Fruit fly (Drosophila melanogaster) whole organism, embryonic: ENCODE results near the gene tbrd-1.

ENCODE experiments used
- Abd-B ChIP-seq: fragments of 200-800 bp; sonication (Bioruptor generic); optimal IDR thresholded peaks from 2 replicates; lab custom pipeline; 2018; ENCODE audit warnings: missing biosample characterization, mild to moderate bottlenecking, missing genetic modification characterization, moderate library complexity
- Atf3 ChIP-seq: fragments of 200-800 bp; sonication (Bioruptor generic); optimal IDR thresholded peaks from 3 replicates; lab custom pipeline; 2016; ENCODE audit warnings: missing biosample characterization, missing genetic modification characterization
- B-H2 ChIP-seq: fragments of 200-800 bp; sonication (Bioruptor generic); optimal IDR thresholded peaks from 2 replicates; lab custom pipeline; 2018; ENCODE audit warnings: missing biosample characterization, mild to moderate bottlenecking, missing genetic modification characterization
- Blimp-1 ChIP-seq: fragments of 200-800 bp; sonication (Bioruptor generic); optimal IDR thresholded peaks from 3 replicates; lab custom pipeline; 2018; ENCODE audit warnings: missing biosample characterization, missing genetic modification characterization, mild to moderate bottlenecking, moderate library complexity, missing genetic modification reagents
- CG10565 ChIP-seq: fragments of 200-800 bp; sonication (Bioruptor generic); optimal IDR thresholded peaks from 3 replicates; lab custom pipeline; 2016; ENCODE audit warnings: missing biosample characterization, mild to moderate bottlenecking, missing genetic modification characterization
- CG10959 ChIP-seq: fragments of 200-800 bp; sonication (Bioruptor generic); IDR thresholded peaks from 2 replicates; pipeline ENCODE4 v1.3.6; 2022; ENCODE audit warnings: missing biosample characterization, missing genetic modification characterization
- CG12236 ChIP-seq: fragments of 200-800 bp; sonication (Bioruptor generic); optimal IDR thresholded peaks from 2 replicates; lab custom pipeline; 2016; ENCODE audit warnings: missing biosample characterization, missing genetic modification characterization
- CG13894 ChIP-seq: fragments of 200-800 bp; sonication (Bioruptor generic); optimal IDR thresholded peaks from 3 replicates; lab custom pipeline; 2018; ENCODE audit warnings: missing biosample characterization, mild to moderate bottlenecking, missing genetic modification characterization, moderate library complexity
- CG15479 ChIP-seq: fragments of 200-800 bp; sonication (Bioruptor generic); optimal IDR thresholded peaks from 3 replicates; lab custom pipeline; 2019; ENCODE audit warnings: missing biosample characterization, mild to moderate bottlenecking, missing genetic modification characterization, moderate library complexity
- CG1647 ChIP-seq: fragments of 200-800 bp; sonication (Bioruptor generic); optimal IDR thresholded peaks from 3 replicates; lab custom pipeline; 2016; ENCODE audit warnings: missing biosample characterization, missing genetic modification characterization
- CG17328 ChIP-seq: fragments of 200-800 bp; sonication (Bioruptor generic); IDR thresholded peaks from 2 replicates; pipeline ENCODE4 v1.3.6; 2022; ENCODE audit warnings: missing biosample characterization, missing genetic modification characterization
- CG1792 ChIP-seq: fragments of 200-800 bp; sonication (Bioruptor generic); optimal IDR thresholded peaks from 2 replicates; lab custom pipeline; 2016; ENCODE audit warnings: missing biosample characterization, missing genetic modification characterization
- CG18599 ChIP-seq: fragments of 200-800 bp; sonication (Bioruptor generic); optimal IDR thresholded peaks from 3 replicates; lab custom pipeline; 2017; ENCODE audit warnings: missing biosample characterization, missing genetic modification characterization, mild to moderate bottlenecking, moderate library complexity, missing genetic modification reagents
- CG30403 ChIP-seq: fragments of 200-800 bp; sonication (Bioruptor generic); optimal IDR thresholded peaks from 3 replicates; lab custom pipeline; 2016; ENCODE audit warnings: missing biosample characterization, missing genetic modification characterization
- CG31224 ChIP-seq: fragments of 200-800 bp; sonication (Bioruptor generic); IDR thresholded peaks from 2 replicates; pipeline ENCODE4 v1.3.6; 2022; ENCODE audit warnings: missing biosample characterization, missing genetic modification characterization
- CG3847 ChIP-seq: fragments of 200-800 bp; sonication (Bioruptor generic); IDR thresholded peaks from 2 replicates; pipeline ENCODE4 v1.3.6; 2022; ENCODE audit warnings: missing biosample characterization, missing genetic modification characterization
- CG4617 ChIP-seq: fragments of 200-800 bp; sonication (Bioruptor generic); optimal IDR thresholded peaks from 3 replicates; lab custom pipeline; 2016; ENCODE audit warnings: missing biosample characterization, missing genetic modification characterization, borderline replicate concordance
- CG4820 ChIP-seq: fragments of 200-800 bp; sonication (Bioruptor generic); optimal IDR thresholded peaks from 3 replicates; lab custom pipeline; 2016; ENCODE audit warnings: missing biosample characterization, missing genetic modification characterization
- CG6813 ChIP-seq: fragments of 200-800 bp; sonication (Bioruptor generic); optimal IDR thresholded peaks from 2 replicates; lab custom pipeline; 2017; ENCODE audit warnings: missing biosample characterization, missing genetic modification characterization, mild to moderate bottlenecking, moderate library complexity, missing genetic modification reagents
- CG7271 ChIP-seq: fragments of 200-800 bp; sonication (Bioruptor generic); optimal IDR thresholded peaks from 2 replicates; lab custom pipeline; 2018; ENCODE audit warnings: missing biosample characterization, mild to moderate bottlenecking, missing genetic modification characterization, moderate library complexity
- CG7357 ChIP-seq: fragments of 200-800 bp; sonication (Bioruptor generic); IDR thresholded peaks from 3 replicates; pipeline ENCODE4 v1.3.6; 2022; ENCODE audit warnings: missing biosample characterization, missing genetic modification characterization
- CG7963 ChIP-seq: fragments of 200-800 bp; sonication (Bioruptor generic); IDR thresholded peaks from 3 replicates; pipeline ENCODE4 v1.3.6; 2022; ENCODE audit warnings: missing biosample characterization, missing genetic modification characterization; ENCODE audit not compliant: partially characterized antibody
- CG8924 ChIP-seq: fragments of 200-800 bp; optimal IDR thresholded peaks from 3 replicates; lab custom pipeline; 2019; ENCODE audit warnings: missing biosample characterization, mild to moderate bottlenecking, missing genetic modification characterization, moderate library complexity
- CG9437 ChIP-seq: fragments of 200-800 bp; sonication (Bioruptor generic); optimal IDR thresholded peaks from 2 replicates; lab custom pipeline; 2018; ENCODE audit warnings: missing biosample characterization, mild to moderate bottlenecking, missing genetic modification characterization
- Chrac-16 ChIP-seq: fragments of 200-800 bp; sonication (Bioruptor generic); optimal IDR thresholded peaks from 3 replicates; lab custom pipeline; 2016; ENCODE audit warnings: missing biosample characterization, missing genetic modification characterization
- CoRest ChIP-seq: fragments of 200-800 bp; sonication (Bioruptor generic); optimal IDR thresholded peaks from 3 replicates; lab custom pipeline; 2018; ENCODE audit warnings: missing biosample characterization, mild to moderate bottlenecking, missing genetic modification characterization, moderate library complexity
- CrebB ChIP-seq: fragments of 200-800 bp; sonication (Bioruptor generic); optimal IDR thresholded peaks from 3 replicates; lab custom pipeline; 2018; ENCODE audit warnings: missing biosample characterization, mild to moderate bottlenecking, missing genetic modification characterization
- Dip2 ChIP-seq: fragments of 200-800 bp; sonication (Bioruptor generic); IDR thresholded peaks from 2 replicates; pipeline ENCODE4 v1.3.6; 2022; ENCODE audit warnings: missing biosample characterization, missing genetic modification characterization
- Doc3 ChIP-seq: fragments of 200-800 bp; sonication (Bioruptor generic); IDR thresholded peaks from 3 replicates; pipeline ENCODE4 v1.3.6; 2022; ENCODE audit warnings: missing biosample characterization, missing genetic modification characterization; ENCODE audit not compliant: partially characterized antibody
- E2f2 ChIP-seq: fragments of 200-800 bp; sonication (Bioruptor generic); IDR thresholded peaks from 2 replicates; pipeline ENCODE4 v1.3.6; 2022; ENCODE audit warnings: missing biosample characterization, missing genetic modification characterization
- Eip74EF ChIP-seq, 2 experiments: fragments of 200-800 bp in 1 of 2; fragments of >200 bp in 1 of 2; sonication (Bioruptor generic) in 1 of 2; optimal IDR thresholded peaks; 2 replicates each; lab custom pipeline; 2017 to 2019; ENCODE audit warnings: missing biosample characterization in 2 of 2, missing genetic modification characterization in 2 of 2, mild to moderate bottlenecking in 1 of 2, moderate library complexity in 1 of 2
- Fer2 ChIP-seq: fragments of 200-800 bp; sonication (Bioruptor generic); optimal IDR thresholded peaks from 2 replicates; lab custom pipeline; 2018; ENCODE audit warnings: missing biosample characterization, mild to moderate bottlenecking, missing genetic modification characterization, moderate library complexity
- Hey ChIP-seq: fragments of 200-800 bp; sonication (Bioruptor generic); optimal IDR thresholded peaks from 3 replicates; lab custom pipeline; 2018; ENCODE audit warnings: missing biosample characterization, mild to moderate bottlenecking, missing genetic modification characterization
- HmgZ ChIP-seq: fragments of 200-800 bp; sonication (Bioruptor generic); optimal IDR thresholded peaks from 2 replicates; lab custom pipeline; 2018; ENCODE audit warnings: missing biosample characterization, mild to moderate bottlenecking, missing genetic modification characterization
- Hr78 ChIP-seq, 2 experiments: fragments of 200-800 bp in 1 of 2; fragments of >200 bp in 1 of 2; sonication (Bioruptor generic) in 1 of 2; optimal IDR thresholded peaks; 2 replicates each; lab custom pipeline; 2017 to 2019; ENCODE audit warnings: missing biosample characterization in 2 of 2, missing genetic modification characterization in 2 of 2, mild to moderate bottlenecking in 1 of 2, moderate library complexity in 1 of 2
- Neu2 ChIP-seq: fragments of 200-800 bp; sonication (Bioruptor generic); optimal IDR thresholded peaks from 3 replicates; lab custom pipeline; 2016; ENCODE audit warnings: missing biosample characterization, missing genetic modification characterization, borderline replicate concordance
- Six4 ChIP-seq: fragments of 200-800 bp; sonication (Bioruptor generic); optimal IDR thresholded peaks from 2 replicates; lab custom pipeline; 2016; ENCODE audit warnings: missing biosample characterization, missing genetic modification characterization
- Ssrp ChIP-seq: fragments of 200-800 bp; sonication (Bioruptor generic); optimal IDR thresholded peaks from 2 replicates; lab custom pipeline; 2018; ENCODE audit warnings: missing biosample characterization, mild to moderate bottlenecking, missing genetic modification characterization, moderate library complexity
- Tbp ChIP-seq: fragments of >200 bp; optimal IDR thresholded peaks from 2 replicates; lab custom pipeline; 2018; ENCODE audit warnings: missing biosample characterization, missing genetic modification characterization
- al ChIP-seq: fragments of 200-800 bp; sonication (Bioruptor generic); IDR thresholded peaks from 2 replicates; pipeline ENCODE4 v1.3.6; 2022; ENCODE audit warnings: missing biosample characterization, missing genetic modification characterization
- aop ChIP-seq: fragments of 200-800 bp; sonication (Bioruptor generic); IDR thresholded peaks from 2 replicates; pipeline ENCODE4 v1.3.6; 2022; ENCODE audit warnings: missing biosample characterization, missing genetic modification characterization
- bigmax ChIP-seq: fragments of 200-800 bp; sonication (Bioruptor generic); optimal IDR thresholded peaks from 2 replicates; lab custom pipeline; 2018; ENCODE audit warnings: missing biosample characterization, mild to moderate bottlenecking, missing genetic modification characterization
- caup ChIP-seq: fragments of 200-800 bp; sonication (Bioruptor generic); optimal IDR thresholded peaks from 3 replicates; lab custom pipeline; 2017; ENCODE audit warnings: missing biosample characterization, mild to moderate bottlenecking, missing genetic modification characterization, moderate library complexity; ENCODE audit not compliant: severe bottlenecking
- chinmo ChIP-seq: fragments of 200-800 bp; sonication (Bioruptor generic); IDR thresholded peaks from 4 replicates; pipeline ENCODE4 v1.3.6; 2022; ENCODE audit warnings: missing biosample characterization, missing genetic modification characterization; ENCODE audit not compliant: partially characterized antibody
- kni ChIP-seq: fragments of 200-800 bp; sonication (Bioruptor generic); optimal IDR thresholded peaks from 3 replicates; lab custom pipeline; 2017; ENCODE audit warnings: mild to moderate bottlenecking, missing biosample characterization, missing genetic modification reagents, missing genetic modification characterization
- p53 ChIP-seq: fragments of 200-800 bp; sonication (Bioruptor generic); optimal IDR thresholded peaks from 2 replicates; lab custom pipeline; 2016; ENCODE audit warnings: missing biosample characterization, missing genetic modification characterization
- peb ChIP-seq: fragments of 200-800 bp; sonication (Bioruptor generic); IDR thresholded peaks from 2 replicates; pipeline ENCODE4 v1.3.6; 2022; ENCODE audit warnings: missing biosample characterization, missing genetic modification characterization
- sim ChIP-seq: fragments of 200-800 bp; sonication (Bioruptor generic); IDR thresholded peaks from 2 replicates; pipeline ENCODE4 v1.3.6; 2022; ENCODE audit warnings: missing biosample characterization, missing genetic modification characterization

Gene tbrd-1

DNA sequence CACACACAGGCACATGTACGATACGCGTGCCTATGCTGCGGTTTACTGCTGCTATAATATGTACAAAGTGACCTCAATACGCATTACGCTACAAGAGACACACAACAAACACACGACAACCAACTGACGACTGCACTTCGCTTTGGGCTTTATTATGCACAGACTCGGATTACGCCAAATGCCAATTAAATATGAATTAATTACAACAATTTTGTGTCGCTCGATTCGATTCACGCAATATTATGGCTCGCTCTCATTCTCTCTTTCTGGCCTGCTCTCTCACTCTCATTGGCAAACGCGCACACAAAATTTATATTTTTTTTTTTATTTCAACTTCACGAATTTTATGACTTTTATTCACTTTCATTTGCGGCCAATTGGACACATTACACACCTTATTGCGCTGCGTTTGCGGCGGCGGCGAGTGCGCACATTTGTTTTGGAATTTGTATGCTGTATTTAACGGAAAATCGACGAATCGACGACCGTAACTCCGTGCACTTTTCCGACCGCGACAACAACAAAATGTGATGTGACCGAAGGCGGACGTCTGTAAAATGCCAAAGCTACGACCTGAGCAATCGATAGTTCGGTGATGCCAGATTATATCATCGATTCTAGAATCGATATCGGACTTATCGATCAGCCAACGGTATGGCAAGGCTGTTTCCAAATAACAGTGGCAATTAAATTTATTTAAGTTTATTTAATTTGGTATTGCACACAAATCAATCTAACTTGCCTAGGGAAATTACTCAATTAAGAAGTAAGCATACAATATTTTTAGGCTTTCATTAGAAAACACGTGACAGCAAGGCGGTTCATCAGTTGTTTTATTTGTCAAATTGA, 29.4 kb upstream of the tbrd-1 start, which contains the start of the genes sba and CG31141 (continued):
- TF ChIP-seq CG3847 (peak; percentile 71), Dip2 (no peak), CG30403 (no peak), p53 (GFP tag; lab: Kevin White, UChicago) (no peak), CG7963 (GFP tag; lab: Robert Waterston, UW) (peak; percentile 81), CG12236 (GFP tag; lab: Kevin White, UChicago) (no peak), CoRest (tag; lab: Kevin White, UChicago) (peak; percentile 59), CG15479 (GFP tag; lab: Kevin White, UChicago) (peak; percentile 75), Hey (no peak), Six4 (GFP tag; lab: Kevin White, UChicago) (no peak), CG4617 (peak; percentile 58), Ssrp (tag; lab: Kevin White, UChicago) (no peak), Doc3 (GFP tag; lab: Robert Waterston, UW) (peak; percentile 67), Abd-B (GFP tag; lab: Kevin White, UChicago) (peak; percentile 26), CG1647 (no peak), Eip74EF (GFP tag; optimal IDR thresholded peaks at IDR 0.05; lab: Kevin White, UChicago) (peak in 1 of 2 experiments; percentile 27), HmgZ (tag; lab: Kevin White, UChicago) (peak; percentile 67), CG10565 (GFP tag; lab: Kevin White, UChicago) (no peak), Blimp-1 (GFP tag; lab: Kevin White, UChicago) (peak; percentile 38), CG9437 (peak; percentile 13), CG17328 (GFP tag; lab: Robert Waterston, UW) (no peak), al (GFP tag; lab: Robert Waterston, UW) (no peak), Neu2 (GFP tag; lab: Kevin White, UChicago) (no peak), CG10959 (GFP tag; lab: Robert Waterston, UW) (no peak), CG6813 (GFP tag; lab: Kevin White, UChicago) (no peak), kni (GFP tag; lab: Kevin White, UChicago) (peak; percentile 52), CG7271 (tag; lab: Kevin White, UChicago) (no peak), bigmax (no peak), CG4820 (GFP tag; lab: Kevin White, UChicago) (no peak), CG13894 (tag; lab: Kevin White, UChicago) (peak; percentile 56), sim (no peak), Chrac-16 (GFP tag; lab: Kevin White, UChicago) (no peak), E2f2 (GFP tag; lab: Robert Waterston, UW) (peak; percentile 76), aop (no peak), B-H2 (GFP tag; lab: Kevin White, UChicago) (peak; percentile 59), CG1792 (GFP tag; lab: Kevin White, UChicago) (no peak), chinmo (peak; percentile 54; the same call in 2 of the 4 replicates), caup (peak; percentile 41), Hr78 (GFP tag; optimal IDR thresholded peaks at IDR 0.05; lab: Kevin White, UChicago) (no peak), CG31224 (GFP tag; lab: Robert Waterston, UW) (no peak), Fer2 (tag; lab: Kevin White, UChicago) (no peak), CrebB (peak; percentile 52), CG18599 (no peak), Tbp (GFP tag; lab: Kevin White, UChicago) (no peak), CG8924 (tag; lab: Kevin White, UChicago) (peak; percentile 54), CG7357 (GFP tag; lab: Robert Waterston, UW) (no peak), Atf3 (no peak), peb (GFP tag; lab: Robert Waterston, UW) (no peak)
